Worm (Caenorhabditis elegans) whole organism, L1 larva: ENCODE measurements around the gene pmk-1.
A peak's percentile ranks its signal among the peaks of the same experiment; 100 is the strongest.

Source experiments
- C04F5.9 ChIP-seq: sonication (generic microtip); optimal IDR thresholded peaks from 2 replicates; lab custom pipeline; 2016; ENCODE audit warnings: missing genetic modification characterization, missing compliant biosample characterization
- C16A3.4 ChIP-seq: fragments of 150-350 bp; optimal IDR thresholded peaks from 2 replicates; lab custom pipeline; 2014; ENCODE audit warnings: missing biosample characterization, missing genetic modification characterization
- C34B4.2 ChIP-seq: sonication (generic microtip); optimal IDR thresholded peaks from 2 replicates; lab custom pipeline; 2017; ENCODE audit warnings: mild to moderate bottlenecking, missing genetic modification characterization, missing compliant biosample characterization
- F16B12.6 ChIP-seq: fragments of 150-350 bp; optimal IDR thresholded peaks from 2 replicates; lab custom pipeline; 2014; ENCODE audit warnings: missing biosample characterization, missing genetic modification characterization
- Y116A8C.19 ChIP-seq: sonication (generic microtip); optimal IDR thresholded peaks from 2 replicates; lab custom pipeline; 2016; ENCODE audit warnings: missing compliant biosample characterization, missing genetic modification characterization, borderline replicate concordance
- ama-1 ChIP-seq: fragments of 150-350 bp; optimal IDR thresholded peaks from 2 replicates; lab custom pipeline; 2014
- blmp-1 ChIP-seq: fragments of 150-350 bp; optimal IDR thresholded peaks from 2 replicates; lab custom pipeline; 2014; ENCODE audit warnings: missing biosample characterization, missing genetic modification characterization
- ceh-8 ChIP-seq: fragments of 200-800 bp; sonication (Bioruptor generic); optimal IDR thresholded peaks from 2 replicates; lab custom pipeline; 2018; ENCODE audit warnings: mild to moderate bottlenecking, missing genetic modification characterization, moderate library complexity, missing compliant biosample characterization
- ceh-88 ChIP-seq: fragments of 200-800 bp; sonication (Bioruptor generic); IDR thresholded peaks from 2 replicates; pipeline ENCODE4 v1.3.6; 2022; ENCODE audit warnings: missing genetic modification characterization, missing compliant biosample characterization
- ces-1 ChIP-seq: fragments of 150-350 bp; optimal IDR thresholded peaks from 2 replicates; lab custom pipeline; 2014; ENCODE audit warnings: missing biosample characterization, missing genetic modification reagents, missing genetic modification characterization
- dpl-1 ChIP-seq, 3 experiments: fragments of 150-350 bp in 2 of 3; sonication (generic microtip) in 1 of 3; optimal IDR thresholded peaks; 2 replicates each; lab custom pipeline; 2014 to 2017; ENCODE audit warnings: missing biosample characterization in 3 of 3, missing genetic modification characterization in 3 of 3, missing genetic modification reagents in 3 of 3
- efl-3 ChIP-seq: fragments of 200-800 bp; sonication (Bioruptor generic); optimal IDR thresholded peaks from 2 replicates; lab custom pipeline; 2018; ENCODE audit warnings: mild to moderate bottlenecking, missing genetic modification characterization, missing compliant biosample characterization
- egl-13 ChIP-seq: sonication (generic microtip); optimal IDR thresholded peaks from 2 replicates; lab custom pipeline; 2016; ENCODE audit warnings: missing genotype, missing genetic modification reagents, missing genetic modification characterization, missing compliant biosample characterization
- fkh-10 ChIP-seq: sonication (generic microtip); optimal IDR thresholded peaks from 2 replicates; lab custom pipeline; 2017; ENCODE audit warnings: missing biosample characterization, missing genetic modification reagents, missing genetic modification characterization
- fkh-4 ChIP-seq: sonication (generic microtip); optimal IDR thresholded peaks from 2 replicates; lab custom pipeline; 2016; ENCODE audit warnings: missing compliant biosample characterization, missing genetic modification characterization, borderline replicate concordance
- fkh-8 ChIP-seq: sonication (generic microtip); optimal IDR thresholded peaks from 2 replicates; lab custom pipeline; 2016; ENCODE audit warnings: mild to moderate bottlenecking, missing genetic modification characterization, missing compliant biosample characterization
- fos-1 ChIP-seq: fragments of 150-350 bp; optimal IDR thresholded peaks from 2 replicates; lab custom pipeline; 2014; ENCODE audit warnings: missing biosample characterization, missing genetic modification characterization
- grh-1 ChIP-seq: fragments of 200-800 bp; sonication (Bioruptor generic); IDR thresholded peaks from 2 replicates; pipeline ENCODE4 v1.3.6; 2022; ENCODE audit warnings: missing genetic modification reagents, missing genetic modification characterization, missing compliant biosample characterization
- hlh-17 ChIP-seq: fragments of 200-800 bp; sonication (Bioruptor generic); optimal IDR thresholded peaks from 2 replicates; lab custom pipeline; 2018; ENCODE audit warnings: missing genetic modification characterization, mild to moderate bottlenecking, missing compliant biosample characterization, moderate library complexity, borderline replicate concordance
- hlh-4 ChIP-seq: sonication (generic microtip); optimal IDR thresholded peaks from 2 replicates; lab custom pipeline; 2016; ENCODE audit warnings: mild to moderate bottlenecking, missing genetic modification characterization, missing compliant biosample characterization
- irx-1 ChIP-seq: sonication (generic microtip); optimal IDR thresholded peaks from 2 replicates; lab custom pipeline; 2016; ENCODE audit warnings: missing genetic modification characterization, missing compliant biosample characterization
- lin-14 ChIP-seq: fragments of 200-800 bp; sonication (Bioruptor generic); optimal IDR thresholded peaks from 2 replicates; lab custom pipeline; 2018; ENCODE audit warnings: mild to moderate bottlenecking, missing genetic modification characterization, moderate library complexity, missing compliant biosample characterization
- lin-15B ChIP-seq: fragments of 150-350 bp; sonication (generic microtip); optimal IDR thresholded peaks from 3 replicates; lab custom pipeline; 2014; ENCODE audit warnings: missing biosample characterization, missing genetic modification characterization
- lin-39 ChIP-seq: fragments of 150-350 bp; optimal IDR thresholded peaks from 2 replicates; lab custom pipeline; 2014; ENCODE audit warnings: missing biosample characterization, missing genetic modification reagents, missing genetic modification characterization
- lsy-2 ChIP-seq, 2 experiments: fragments of 150-350 bp; optimal IDR thresholded peaks; 2 replicates each; lab custom pipeline; 2014; ENCODE audit warnings: missing biosample characterization in 2 of 2, missing genetic modification characterization in 2 of 2
- mab-9 ChIP-seq: fragments of 200-800 bp; sonication (Bioruptor generic); IDR thresholded peaks from 2 replicates; pipeline ENCODE4 v1.3.6; 2022; ENCODE audit warnings: missing genetic modification reagents, missing genetic modification characterization, missing compliant biosample characterization
- mef-2 ChIP-seq: fragments of 150-350 bp; optimal IDR thresholded peaks from 2 replicates; lab custom pipeline; 2014; ENCODE audit warnings: missing biosample characterization, missing genetic modification characterization
- mep-1 ChIP-seq: fragments of 150-350 bp; optimal IDR thresholded peaks from 2 replicates; lab custom pipeline; 2014; ENCODE audit warnings: missing biosample characterization, missing genetic modification characterization
- nhr-12 ChIP-seq: sonication (generic microtip); optimal IDR thresholded peaks from 2 replicates; lab custom pipeline; 2017; ENCODE audit warnings: missing biosample characterization, missing genetic modification characterization
- nhr-20 ChIP-seq: sonication (generic microtip); optimal IDR thresholded peaks from 2 replicates; lab custom pipeline; 2016; ENCODE audit warnings: mild to moderate bottlenecking, missing genetic modification characterization, missing compliant biosample characterization
- nhr-47 ChIP-seq: sonication (generic microtip); optimal IDR thresholded peaks from 2 replicates; lab custom pipeline; 2016; ENCODE audit warnings: mild to moderate bottlenecking, missing genetic modification characterization, moderate library complexity, missing compliant biosample characterization
- nhr-71 ChIP-seq: sonication (generic microtip); optimal IDR thresholded peaks from 2 replicates; lab custom pipeline; 2016; ENCODE audit warnings: mild to moderate bottlenecking, missing genetic modification characterization, moderate library complexity, missing compliant biosample characterization
- nhr-77 ChIP-seq: fragments of 150-350 bp; optimal IDR thresholded peaks from 2 replicates; lab custom pipeline; 2014; ENCODE audit warnings: missing biosample characterization, missing genetic modification characterization
- nhr-84 ChIP-seq: sonication (generic microtip); optimal IDR thresholded peaks from 2 replicates; lab custom pipeline; 2017; ENCODE audit warnings: missing biosample characterization, missing genetic modification characterization
- nhr-85 ChIP-seq: sonication (generic microtip); peaks from one replicate; lab custom pipeline; 2016; ENCODE audit warnings: missing genetic modification characterization, inconsistent platforms, missing compliant biosample characterization
- pag-3 ChIP-seq: sonication (generic microtip); optimal IDR thresholded peaks from 2 replicates; lab custom pipeline; 2017; ENCODE audit warnings: missing genetic modification characterization, mild to moderate bottlenecking, missing compliant biosample characterization, antibody characterized with exemption, borderline replicate concordance; ENCODE audit not compliant: insufficient read depth
- pax-3 ChIP-seq: fragments of 200-800 bp; sonication (Bioruptor generic); optimal IDR thresholded peaks from 2 replicates; lab custom pipeline; 2018; ENCODE audit warnings: mild to moderate bottlenecking, missing genetic modification characterization, moderate library complexity, missing compliant biosample characterization
- pqm-1 ChIP-seq: sonication (generic microtip); optimal IDR thresholded peaks from 3 replicates; lab custom pipeline; 2017; ENCODE audit warnings: missing biosample characterization, missing genetic modification characterization
- rnt-1 ChIP-seq: sonication (generic microtip); optimal IDR thresholded peaks from 2 replicates; lab custom pipeline; 2016; ENCODE audit warnings: mild to moderate bottlenecking, missing genetic modification characterization, moderate library complexity, missing compliant biosample characterization
- skn-1 ChIP-seq: fragments of 150-350 bp; optimal IDR thresholded peaks from 2 replicates; lab custom pipeline; 2014; ENCODE audit warnings: missing biosample characterization, missing genetic modification characterization
- snpc-4 ChIP-seq: fragments of 150-350 bp; optimal IDR thresholded peaks from 2 replicates; lab custom pipeline; 2014; ENCODE audit warnings: missing biosample characterization, missing genetic modification characterization
- snu-23 ChIP-seq: sonication (generic microtip); optimal IDR thresholded peaks from 2 replicates; lab custom pipeline; 2016; ENCODE audit warnings: missing genetic modification characterization, missing compliant biosample characterization
- sox-4 ChIP-seq: sonication (generic microtip); optimal IDR thresholded peaks from 2 replicates; lab custom pipeline; 2016; ENCODE audit warnings: missing genetic modification characterization, missing compliant biosample characterization
- sup-37 ChIP-seq: fragments of 200-800 bp; sonication (Bioruptor generic); optimal IDR thresholded peaks from 2 replicates; lab custom pipeline; 2018; ENCODE audit warnings: mild to moderate bottlenecking, missing genetic modification characterization, missing compliant biosample characterization
- zag-1 ChIP-seq: fragments of 150-350 bp; optimal IDR thresholded peaks from 2 replicates; lab custom pipeline; 2014; ENCODE audit warnings: missing biosample characterization, missing genetic modification characterization
- zip-4 ChIP-seq: fragments of 200-800 bp; sonication (Bioruptor generic); optimal IDR thresholded peaks from 2 replicates; lab custom pipeline; 2018; ENCODE audit warnings: mild to moderate bottlenecking, missing genetic modification characterization, moderate library complexity, missing compliant biosample characterization

The pmk-1 gene

DNA sequence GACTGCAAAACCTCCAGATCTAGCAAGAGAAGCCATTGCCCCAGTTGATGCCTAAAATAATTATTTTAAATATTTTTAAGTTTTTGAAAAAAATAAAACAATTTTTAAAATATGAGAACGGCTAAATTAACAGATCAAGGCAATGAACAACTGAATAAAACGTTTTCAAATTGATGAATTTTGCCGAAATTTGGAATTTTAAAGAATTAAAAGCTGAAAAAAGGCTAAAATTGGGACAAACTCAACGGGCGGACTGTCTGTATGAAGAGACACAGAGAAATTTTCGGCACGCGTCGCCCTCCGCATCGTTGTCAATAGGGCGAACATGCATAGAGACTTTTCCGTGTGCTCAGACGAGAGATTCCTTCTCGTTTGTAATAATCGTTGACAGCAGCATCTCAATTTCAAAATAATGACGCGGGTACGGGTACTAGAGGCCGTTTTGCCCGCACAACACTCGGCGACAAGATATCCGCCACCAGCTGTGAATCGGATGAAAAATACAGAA lies 12.5 kb upstream of the pmk-1 start, which contains the start of the genes isp-1 and islo-1 (continued):
- TF ChIP-seq lin-15B = peak; percentile 77
- TF ChIP-seq efl-3 (GFP tag; lab: Kevin White, UChicago) = no peak
- no peak for TF ChIP-seq grh-1 (GFP tag; lab: Robert Waterston, UW)
- peak; percentile 24 for TF ChIP-seq F16B12.6 (tag; lab: Kevin White, UChicago)
- TF ChIP-seq C04F5.9 (tag; lab: Kevin White, UChicago) = no peak
- TF ChIP-seq nhr-47 = peak; percentile 43
- TF ChIP-seq lsy-2 (tag; optimal IDR thresholded peaks at IDR 0.05; lab: Kevin White, UChicago) = peak; percentile 12 to 82
- no peak for TF ChIP-seq hlh-4 (tag; lab: Kevin White, UChicago)
- no peak for TF ChIP-seq ceh-8
- TF ChIP-seq nhr-20 (tag; lab: Kevin White, UChicago) = peak; percentile 52
- no peak for TF ChIP-seq sup-37 (GFP tag; lab: Kevin White, UChicago)
- no peak for TF ChIP-seq nhr-84
- no peak for TF ChIP-seq pag-3 (tag; lab: Kevin White, UChicago)
- peak; percentile 50 for TF ChIP-seq nhr-85 (tag; lab: Kevin White, UChicago)
- TF ChIP-seq lin-39 (tag; lab: Kevin White, UChicago) = no peak
- no peak for TF ChIP-seq ama-1
- TF ChIP-seq C16A3.4 (tag; lab: Kevin White, UChicago) = peak; percentile 74
- TF ChIP-seq Y116A8C.19 (tag; lab: Kevin White, UChicago) = no peak
- TF ChIP-seq hlh-17 = no peak
- no peak for TF ChIP-seq fkh-4
- peak; percentile 65 for TF ChIP-seq lin-14
- TF ChIP-seq nhr-12 (tag; lab: Kevin White, UChicago) = no peak
- TF ChIP-seq fkh-10 (GFP tag; lab: Kevin White, UChicago) = no peak
- no peak for TF ChIP-seq zip-4 (GFP tag; lab: Kevin White, UChicago)
- peak; percentile 34 for TF ChIP-seq irx-1
- no peak for TF ChIP-seq zag-1 (tag; lab: Kevin White, UChicago)
- TF ChIP-seq mab-9 (GFP tag; lab: Robert Waterston, UW) = no peak
- TF ChIP-seq ces-1 = no peak
- TF ChIP-seq skn-1 (tag; lab: Kevin White, UChicago) = peak; percentile 4
- TF ChIP-seq sox-4 (tag; lab: Kevin White, UChicago) = no peak
- no peak for TF ChIP-seq pax-3 (tag; lab: Kevin White, UChicago)
- no peak for TF ChIP-seq pqm-1 (tag; lab: Kevin White, UChicago)
- peak; percentile 25 to 58 (median 46) for TF ChIP-seq dpl-1 (GFP tag; optimal IDR thresholded peaks at IDR 0.05; lab: Kevin White, UChicago)
- TF ChIP-seq fos-1 (tag; lab: Kevin White, UChicago) = no peak
- TF ChIP-seq egl-13 (tag; lab: Kevin White, UChicago) = no peak
- TF ChIP-seq nhr-71 = peak; percentile 60
- peak; percentile 63 for TF ChIP-seq nhr-77
- peak; percentile 6 for TF ChIP-seq snpc-4 (tag; lab: Kevin White, UChicago)
- no peak for TF ChIP-seq mef-2 (tag; lab: Kevin White, UChicago)
- no peak for TF ChIP-seq C34B4.2 (tag; lab: Kevin White, UChicago)
- TF ChIP-seq ceh-88 (GFP tag; lab: Robert Waterston, UW) = no peak
- TF ChIP-seq mep-1 (tag; lab: Kevin White, UChicago) = peak; percentile 63
- TF ChIP-seq rnt-1 = peak; percentile 56
- TF ChIP-seq blmp-1 (tag; lab: Kevin White, UChicago) = peak; percentile 36
- TF ChIP-seq snu-23 (GFP tag; lab: Kevin White, UChicago) = peak; percentile 60
- TF ChIP-seq fkh-8 = peak; percentile 1
- TF ChIP-seq, all 84 proteins: peak for 30
